Fruit fly (Drosophila melanogaster) whole organism, embryonic: Measurements from ENCODE around the gene GluProRS.

Experiments
- Aef1 ChIP-seq: fragments of 200-800 bp; sonication (Bioruptor generic); IDR thresholded peaks from 3 replicates; pipeline ENCODE4 v1.3.6; 2022; ENCODE audit warnings: missing biosample characterization, missing genetic modification characterization
- B-H2 ChIP-seq: fragments of 200-800 bp; sonication (Bioruptor generic); optimal IDR thresholded peaks from 2 replicates; lab custom pipeline; 2018; ENCODE audit warnings: missing biosample characterization, mild to moderate bottlenecking, missing genetic modification characterization
- BEAF-32 ChIP-seq: fragments of 200-800 bp; sonication (Bioruptor generic); optimal IDR thresholded peaks from 3 replicates; lab custom pipeline; 2017; ENCODE audit warnings: missing biosample characterization, missing genetic modification characterization, mild to moderate bottlenecking, moderate library complexity, missing genetic modification reagents
- CG11723 ChIP-seq: fragments of 200-800 bp; sonication (Bioruptor generic); optimal IDR thresholded peaks from 2 replicates; lab custom pipeline; 2017; ENCODE audit warnings: missing biosample characterization, mild to moderate bottlenecking, missing genetic modification characterization
- CG15479 ChIP-seq: fragments of 200-800 bp; sonication (Bioruptor generic); optimal IDR thresholded peaks from 3 replicates; lab custom pipeline; 2019; ENCODE audit warnings: missing biosample characterization, mild to moderate bottlenecking, missing genetic modification characterization, moderate library complexity
- CG17568 ChIP-seq: fragments of 200-800 bp; sonication (Bioruptor generic); optimal IDR thresholded peaks from 2 replicates; lab custom pipeline; 2018; ENCODE audit warnings: missing biosample characterization, mild to moderate bottlenecking, missing genetic modification characterization, moderate library complexity
- CG1832 ChIP-seq: fragments of 200-800 bp; sonication (Bioruptor generic); optimal IDR thresholded peaks from 2 replicates; lab custom pipeline; 2017; ENCODE audit warnings: missing biosample characterization, mild to moderate bottlenecking, missing genetic modification characterization, inconsistent platforms
- CG18476 ChIP-seq: fragments of 200-800 bp; sonication (Bioruptor generic); optimal IDR thresholded peaks from 2 replicates; lab custom pipeline; 2016; ENCODE audit warnings: missing biosample characterization, mild to moderate bottlenecking, missing genetic modification characterization
- CG18599 ChIP-seq: fragments of 200-800 bp; sonication (Bioruptor generic); optimal IDR thresholded peaks from 3 replicates; lab custom pipeline; 2017; ENCODE audit warnings: missing biosample characterization, missing genetic modification characterization, mild to moderate bottlenecking, moderate library complexity, missing genetic modification reagents
- CG18619 ChIP-seq: fragments of 200-800 bp; sonication (Bioruptor generic); optimal IDR thresholded peaks from 3 replicates; lab custom pipeline; 2017; ENCODE audit warnings: missing biosample characterization, mild to moderate bottlenecking, missing genetic modification characterization
- CG30020 ChIP-seq: fragments of 200-800 bp; optimal IDR thresholded peaks from 2 replicates; lab custom pipeline; 2019; ENCODE audit warnings: missing biosample characterization, mild to moderate bottlenecking, missing genetic modification characterization, moderate library complexity
- CG31365 ChIP-seq: fragments of 200-800 bp; sonication (Bioruptor generic); optimal IDR thresholded peaks from 2 replicates; lab custom pipeline; 2018; ENCODE audit warnings: missing biosample characterization, mild to moderate bottlenecking, missing genetic modification characterization
- CG32772 ChIP-seq: fragments of 200-800 bp; sonication (Bioruptor generic); IDR thresholded peaks from 2 replicates; pipeline ENCODE4 v1.3.6; 2022; ENCODE audit warnings: missing biosample characterization, missing genetic modification characterization
- CG3281 ChIP-seq: fragments of 200-800 bp; sonication (Bioruptor generic); optimal IDR thresholded peaks from 3 replicates; lab custom pipeline; 2017; ENCODE audit warnings: missing biosample characterization, mild to moderate bottlenecking, missing genetic modification characterization
- CG6254 ChIP-seq: fragments of 200-800 bp; sonication (Bioruptor generic); optimal IDR thresholded peaks from 3 replicates; lab custom pipeline; 2017; ENCODE audit warnings: mild to moderate bottlenecking, missing biosample characterization, missing genetic modification reagents, missing genetic modification characterization
- CG6813 ChIP-seq: fragments of 200-800 bp; sonication (Bioruptor generic); optimal IDR thresholded peaks from 2 replicates; lab custom pipeline; 2017; ENCODE audit warnings: missing biosample characterization, missing genetic modification characterization, mild to moderate bottlenecking, moderate library complexity, missing genetic modification reagents
- CG7271 ChIP-seq: fragments of 200-800 bp; sonication (Bioruptor generic); optimal IDR thresholded peaks from 2 replicates; lab custom pipeline; 2018; ENCODE audit warnings: missing biosample characterization, mild to moderate bottlenecking, missing genetic modification characterization, moderate library complexity
- CG7357 ChIP-seq: fragments of 200-800 bp; sonication (Bioruptor generic); IDR thresholded peaks from 3 replicates; pipeline ENCODE4 v1.3.6; 2022; ENCODE audit warnings: missing biosample characterization, missing genetic modification characterization
- CG8089 ChIP-seq: fragments of 200-800 bp; sonication (Bioruptor generic); optimal IDR thresholded peaks from 3 replicates; lab custom pipeline; 2016; ENCODE audit warnings: missing biosample characterization, missing genetic modification characterization
- CG9727 ChIP-seq: fragments of 200-800 bp; sonication (Bioruptor generic); optimal IDR thresholded peaks from 3 replicates; lab custom pipeline; 2017; ENCODE audit warnings: missing biosample characterization, mild to moderate bottlenecking, missing genetic modification characterization
- Camta ChIP-seq: fragments of 200-800 bp; sonication (Bioruptor generic); optimal IDR thresholded peaks from 2 replicates; lab custom pipeline; 2016; ENCODE audit warnings: missing biosample characterization, missing genetic modification characterization
- CkIIα-i1 ChIP-seq: fragments of 200-800 bp; sonication (Bioruptor generic); IDR thresholded peaks from 2 replicates; pipeline ENCODE4 v1.3.6; 2022; ENCODE audit warnings: missing biosample characterization, missing genetic modification characterization
- HmgD ChIP-seq: fragments of 200-800 bp; sonication (Bioruptor generic); optimal IDR thresholded peaks from 3 replicates; lab custom pipeline; 2016; ENCODE audit warnings: missing biosample characterization, missing genetic modification characterization
- Med ChIP-seq: fragments of 200-800 bp; sonication (Bioruptor generic); peaks from one replicate; lab custom pipeline; 2016; ENCODE audit warnings: missing biosample characterization, missing genetic modification characterization, mild to moderate bottlenecking, inconsistent platforms, moderate library complexity
- Neu2 ChIP-seq: fragments of 200-800 bp; sonication (Bioruptor generic); optimal IDR thresholded peaks from 3 replicates; lab custom pipeline; 2016; ENCODE audit warnings: missing biosample characterization, missing genetic modification characterization, borderline replicate concordance
- TFAM ChIP-seq: fragments of 200-800 bp; sonication (Bioruptor generic); optimal IDR thresholded peaks from 2 replicates; lab custom pipeline; 2017; ENCODE audit warnings: missing biosample characterization, missing genetic modification characterization, inconsistent platforms
- Taf1 ChIP-seq: fragments of 200-800 bp; sonication (Bioruptor generic); IDR thresholded peaks from 2 replicates; pipeline ENCODE4 v1.3.6; 2022; ENCODE audit warnings: missing biosample characterization, missing genetic modification characterization
- Tbp ChIP-seq: fragments of >200 bp; optimal IDR thresholded peaks from 2 replicates; lab custom pipeline; 2018; ENCODE audit warnings: missing biosample characterization, missing genetic modification characterization
- abd-A ChIP-seq: fragments of 200-800 bp; sonication (Bioruptor generic); optimal IDR thresholded peaks from 3 replicates; lab custom pipeline; 2019; ENCODE audit warnings: missing biosample characterization, mild to moderate bottlenecking, missing genetic modification characterization, moderate library complexity
- ase ChIP-seq: fragments of 200-800 bp; sonication (Bioruptor generic); IDR thresholded peaks from 3 replicates; pipeline ENCODE4 v1.3.6; 2022; ENCODE audit warnings: missing biosample characterization, missing genetic modification characterization
- bcd ChIP-seq: fragments of 200-800 bp; sonication (Bioruptor generic); optimal IDR thresholded peaks from 2 replicates; lab custom pipeline; 2017; ENCODE audit warnings: missing biosample characterization, mild to moderate bottlenecking, missing genetic modification characterization
- dysf ChIP-seq: fragments of 200-800 bp; sonication (Bioruptor generic); IDR thresholded peaks from 3 replicates; pipeline ENCODE4 v1.3.6; 2022; ENCODE audit warnings: missing biosample characterization, missing genetic modification characterization
- en ChIP-seq: fragments of 200-800 bp; sonication (Bioruptor generic); optimal IDR thresholded peaks from 2 replicates; lab custom pipeline; 2016; ENCODE audit warnings: missing biosample characterization, missing genetic modification characterization
- eve ChIP-seq, 2 experiments: fragments of >200 bp; optimal IDR thresholded peaks; 2 replicates each; lab custom pipeline; 2017; ENCODE audit warnings: missing biosample characterization in 2 of 2, missing genetic modification characterization in 2 of 2
- exex ChIP-seq: fragments of 200-800 bp; sonication (Bioruptor generic); optimal IDR thresholded peaks from 4 replicates; lab custom pipeline; 2018; ENCODE audit warnings: missing biosample characterization, mild to moderate bottlenecking, missing genetic modification characterization, moderate library complexity
- gce ChIP-seq: fragments of 200-800 bp; sonication (Bioruptor generic); IDR thresholded peaks from 3 replicates; pipeline ENCODE4 v1.3.6; 2022; ENCODE audit warnings: missing biosample characterization, missing genetic modification characterization
- h ChIP-seq: fragments of >200 bp; optimal IDR thresholded peaks from 2 replicates; lab custom pipeline; 2017
- hb ChIP-seq: fragments of 200-800 bp; sonication (Bioruptor generic); IDR thresholded peaks from 3 replicates; pipeline ENCODE4 v1.3.6; 2022; ENCODE audit warnings: missing biosample characterization, missing genetic modification characterization; ENCODE audit not compliant: partially characterized antibody
- inv ChIP-seq: fragments of 200-800 bp; sonication (Bioruptor generic); IDR thresholded peaks from 2 replicates; pipeline ENCODE4 v1.3.6; 2022; ENCODE audit warnings: missing biosample characterization, missing genetic modification characterization; ENCODE audit not compliant: partially characterized antibody
- mirr ChIP-seq: fragments of 200-800 bp; sonication (Bioruptor generic); optimal IDR thresholded peaks from 3 replicates; lab custom pipeline; 2018; ENCODE audit warnings: missing biosample characterization, mild to moderate bottlenecking, missing genetic modification characterization
- nmo ChIP-seq: fragments of 200-800 bp; sonication (Bioruptor generic); optimal IDR thresholded peaks from 2 replicates; lab custom pipeline; 2018; ENCODE audit warnings: missing biosample characterization, mild to moderate bottlenecking, missing genetic modification characterization, moderate library complexity
- onecut ChIP-seq: fragments of 200-800 bp; sonication (Bioruptor generic); IDR thresholded peaks from 2 replicates; pipeline ENCODE4 v1.3.6; 2022; ENCODE audit warnings: missing biosample characterization, missing genetic modification characterization
- pita ChIP-seq: fragments of 200-800 bp; sonication (Bioruptor generic); optimal IDR thresholded peaks from 2 replicates; lab custom pipeline; 2017; ENCODE audit warnings: missing biosample characterization, mild to moderate bottlenecking, missing genetic modification characterization
- ranshi ChIP-seq: fragments of 200-800 bp; sonication (Bioruptor generic); IDR thresholded peaks from 2 replicates; pipeline ENCODE4 v1.3.6; 2022; ENCODE audit warnings: missing biosample characterization, missing genetic modification characterization
- repo ChIP-seq: fragments of 200-800 bp; sonication (Bioruptor generic); optimal IDR thresholded peaks from 2 replicates; lab custom pipeline; 2016; ENCODE audit warnings: missing biosample characterization, missing genetic modification characterization
- schlank ChIP-seq: fragments of 200-800 bp; sonication (Bioruptor generic); optimal IDR thresholded peaks from 2 replicates; lab custom pipeline; 2018; ENCODE audit warnings: missing biosample characterization, mild to moderate bottlenecking, missing genetic modification characterization
- sens ChIP-seq: fragments of 200-800 bp; sonication (Bioruptor generic); peaks from one replicate; lab custom pipeline; 2016; ENCODE audit warnings: missing biosample characterization, missing genetic modification characterization
- slou ChIP-seq: fragments of 200-800 bp; sonication (Bioruptor generic); optimal IDR thresholded peaks from 3 replicates; lab custom pipeline; 2016; ENCODE audit warnings: missing biosample characterization, missing genetic modification characterization
- tll ChIP-seq, 2 experiments: fragments of 200-800 bp in 1 of 2; fragments of >200 bp in 1 of 2; sonication (Bioruptor generic) in 1 of 2; optimal IDR thresholded peaks; 2 replicates each; lab custom pipeline; 2017 to 2019; ENCODE audit warnings: missing biosample characterization in 2 of 2, missing genetic modification characterization in 2 of 2, mild to moderate bottlenecking in 1 of 2, moderate library complexity in 1 of 2
- toy ChIP-seq: fragments of 200-800 bp; sonication (Bioruptor generic); IDR thresholded peaks from 2 replicates; pipeline ENCODE4 v1.3.6; 2022; ENCODE audit warnings: missing biosample characterization, missing genetic modification characterization
- trem ChIP-seq: fragments of 200-800 bp; optimal IDR thresholded peaks from 3 replicates; lab custom pipeline; 2019; ENCODE audit warnings: missing biosample characterization, mild to moderate bottlenecking, missing genetic modification characterization, moderate library complexity

Gene GluProRS

DNA sequence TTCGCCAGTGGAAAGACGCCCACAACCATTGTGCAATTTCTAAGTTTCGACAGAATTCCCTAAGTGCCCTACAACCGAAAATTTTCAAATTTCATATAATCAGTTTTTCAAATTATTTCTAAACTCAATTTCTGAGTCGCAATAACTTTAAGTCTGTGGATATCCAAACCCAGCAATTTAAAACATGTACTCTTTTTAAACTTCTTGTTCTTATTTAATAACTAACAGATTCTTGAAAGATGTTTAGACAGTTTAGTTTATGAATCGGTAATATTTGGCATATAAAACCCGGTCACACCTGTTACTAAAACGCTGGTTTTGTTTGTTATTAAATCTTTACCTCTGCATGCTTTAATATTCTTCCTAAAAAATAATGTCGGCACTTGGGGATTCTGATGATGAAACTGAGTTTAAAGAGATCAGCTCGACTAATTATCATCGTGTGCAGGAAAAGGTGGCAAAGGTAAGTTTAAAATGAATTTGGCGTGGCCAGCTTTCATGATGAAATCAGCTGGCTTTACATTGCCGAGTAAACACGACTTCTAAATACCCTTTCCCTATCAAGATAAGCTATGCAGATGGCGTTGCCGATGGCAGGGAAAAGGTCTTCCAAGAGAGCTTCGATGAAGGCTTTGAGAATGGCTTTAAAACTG lies 29.1 kb downstream of the GluProRS start, which contains the start of the genes CG43998, CG43999 and CG31142 (continued):
- TF ChIP-seq B-H2 (GFP tag; lab: Kevin White, UChicago) (no peak), CG8089 (no peak), tll (GFP tag; optimal IDR thresholded peaks at IDR 0.05; lab: Kevin White, UChicago) (no peak), hb (GFP tag; lab: Robert Waterston, UW) (no peak), CG6813 (GFP tag; lab: Kevin White, UChicago) (no peak), bcd (no peak), CG7271 (tag; lab: Kevin White, UChicago) (no peak), CG6254 (no peak), nmo (GFP tag; lab: Kevin White, UChicago) (peak; percentile 19), CG32772 (no peak), CG31365 (no peak), Med (GFP tag; lab: Kevin White, UChicago) (peak; percentile 72), sens (GFP tag; lab: Kevin White, UChicago) (no peak), h (lab: Kevin White, UChicago) (no peak), CG11723 (GFP tag; lab: Kevin White, UChicago) (no peak), BEAF-32 (GFP tag; lab: Kevin White, UChicago) (peak; percentile 23), mirr (GFP tag; lab: Kevin White, UChicago) (no peak), CG17568 (no peak), trem (tag; lab: Kevin White, UChicago) (no peak), inv (GFP tag; lab: Robert Waterston, UW) (no peak), abd-A (tag; lab: Kevin White, UChicago) (no peak), eve (GFP tag; optimal IDR thresholded peaks at IDR 0.05; lab: Kevin White, UChicago) (no peak), CG18476 (no peak), CG7357 (GFP tag; lab: Robert Waterston, UW) (no peak), Tbp (GFP tag; lab: Kevin White, UChicago) (no peak), repo (GFP tag; lab: Kevin White, UChicago) (no peak), gce (no peak), CG9727 (GFP tag; lab: Kevin White, UChicago) (no peak), TFAM (GFP tag; lab: Kevin White, UChicago) (no peak), Taf1 (GFP tag; lab: Robert Waterston, UW) (no peak), en (GFP tag; lab: Kevin White, UChicago) (no peak), dysf (GFP tag; lab: Robert Waterston, UW) (no peak), HmgD (GFP tag; lab: Kevin White, UChicago) (no peak), exex (tag; lab: Kevin White, UChicago) (no peak), ranshi (GFP tag; lab: Robert Waterston, UW) (no peak), Neu2 (no peak), Aef1 (GFP tag; lab: Robert Waterston, UW) (no peak), onecut (GFP tag; lab: Robert Waterston, UW) (no peak), schlank (tag; lab: Kevin White, UChicago) (no peak), ase (GFP tag; lab: Robert Waterston, UW) (no peak), CkIIα-i1 (GFP tag; lab: Robert Waterston, UW) (no peak), CG18599 (GFP tag; lab: Kevin White, UChicago) (no peak), pita (no peak), CG3281 (no peak), CG18619 (GFP tag; lab: Kevin White, UChicago) (no peak), CG30020 (tag; lab: Kevin White, UChicago) (no peak), slou (GFP tag; lab: Kevin White, UChicago) (no peak), CG15479 (GFP tag; lab: Kevin White, UChicago) (no peak), CG1832 (GFP tag; lab: Kevin White, UChicago) (no peak), Camta (no peak), toy (GFP tag; lab: Robert Waterston, UW) (no peak)
